Worm (Caenorhabditis elegans): ENCODE results near the gene DH11.2.

Gene DH11.2

DNA sequence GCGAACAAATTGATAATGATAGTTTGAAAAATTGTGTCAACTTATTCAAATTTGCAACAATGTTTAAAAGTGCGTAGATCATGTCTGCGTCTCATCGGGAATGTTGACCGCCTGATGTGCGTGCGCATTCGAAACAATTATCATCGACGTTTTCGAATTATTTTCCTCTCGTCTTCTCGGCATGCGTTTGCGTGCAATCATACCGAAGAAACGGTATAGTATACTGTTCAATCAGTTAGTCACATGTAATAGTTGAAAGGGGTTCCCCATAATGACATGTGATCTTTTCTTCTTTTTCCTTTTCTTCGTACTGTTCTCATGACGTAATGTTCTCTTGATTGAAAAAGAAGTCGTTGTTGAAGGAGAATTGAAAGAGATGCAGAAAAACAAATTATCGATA is 4.1 kb downstream of the DH11.2 start (continued):
- peak; percentile 95 for TF ChIP-seq dve-1 (tag; optimal IDR thresholded peaks at IDR 0.05; ENCODE audit: insufficient read depth)
- no peak for TF ChIP-seq dmd-9 (GFP tag; IDR thresholded peaks at IDR 0.05)
- TF ChIP-seq Y75B8A.6 (GFP tag; IDR thresholded peaks at IDR 0.05), result no peak
- no peak for TF ChIP-seq skn-1 (tag; optimal IDR thresholded peaks at IDR 0.05)
- peak; percentile 78 for TF ChIP-seq T20F7.1 (GFP tag; optimal IDR thresholded peaks at IDR 0.05)
- TF ChIP-seq T26A8.4 (GFP tag; IDR thresholded peaks at IDR 0.05), result 0 out of 2 replicates have a peak, but pooled peaks have one; percentile 34
- TF ChIP-seq saeg-2 (GFP tag; IDR thresholded peaks at IDR 0.05), result peak; percentile 68; the same call in 1 of the 2 replicates
- TF ChIP-seq mep-1 (tag; optimal IDR thresholded peaks at IDR 0.05), result peak; percentile 74
- TF ChIP-seq nhr-48 (tag; optimal IDR thresholded peaks at IDR 0.05), result peak; percentile 96
- TF ChIP-seq unc-39 (tag; optimal IDR thresholded peaks at IDR 0.05), result no peak
- peak; percentile 97 for TF ChIP-seq dmd-6 (GFP tag; IDR thresholded peaks at IDR 0.05)
- TF ChIP-seq mxl-3 (GFP tag; optimal IDR thresholded peaks at IDR 0.05), result peak; percentile 78
- TF ChIP-seq hif-1 (tag; optimal IDR thresholded peaks at IDR 0.05), result peak in 1 of 2 experiments; percentile 81
- TF ChIP-seq lsy-2 (tag; optimal IDR thresholded peaks at IDR 0.05), result peak; percentile 59 to 82
- peak; percentile 31 for TF ChIP-seq hmg-1.1 (GFP tag; IDR thresholded peaks at IDR 0.05)
- peak in 1 of 2 experiments; percentile 99 for TF ChIP-seq unc-62 (GFP tag; optimal IDR thresholded peaks at IDR 0.05 in 1 of 2)
- no peak for TF ChIP-seq unc-62 (tag; optimal IDR thresholded peaks at IDR 0.05)
- TF ChIP-seq fkh-10 (GFP tag; optimal IDR thresholded peaks at IDR 0.05), result no peak
- TF ChIP-seq ctbp-1 (GFP tag; IDR thresholded peaks at IDR 0.05), result no peak
- no peak for TF ChIP-seq ceh-62 (tag; optimal IDR thresholded peaks at IDR 0.05)
- TF ChIP-seq zip-11 (GFP tag; IDR thresholded peaks at IDR 0.05), result no peak
- TF ChIP-seq pha-4 (GFP tag; IDR thresholded peaks at IDR 0.05), result no peak
- TF ChIP-seq pha-4 (tag; optimal IDR thresholded peaks at IDR 0.05), result no peak
- TF ChIP-seq ztf-7 (tag; optimal IDR thresholded peaks at IDR 0.05), result peak; percentile 61
- 0 out of 2 replicates have a peak, but pooled peaks have one; percentile 54 for TF ChIP-seq php-3 (GFP tag; IDR thresholded peaks at IDR 0.05)
- peak; percentile 70 for TF ChIP-seq fos-1 (tag; optimal IDR thresholded peaks at IDR 0.05)

DNA sequence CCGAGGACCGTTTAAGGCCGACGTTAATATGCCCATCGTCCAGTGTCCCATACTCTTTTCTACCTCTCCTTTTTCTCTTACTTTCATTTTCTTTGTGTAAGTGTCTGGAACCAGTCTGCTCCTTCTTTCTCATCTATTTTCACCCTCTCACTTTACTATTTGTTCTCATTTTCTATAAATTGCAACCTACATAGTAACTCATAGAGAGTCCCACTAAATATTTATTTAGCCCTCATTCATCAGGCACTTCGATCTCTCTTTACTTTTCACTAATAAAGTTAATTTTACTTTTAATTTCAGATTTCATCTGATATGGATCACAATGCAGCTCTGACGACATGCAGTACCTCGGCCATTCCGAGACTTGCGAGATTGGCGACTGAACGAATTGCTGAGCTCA is 4.8 kb downstream of the DH11.2 start, which contains the start of gene zyg-11:
Gene zyg-11, plus strand, starts transcription at position 301 of the 400 bp plus-strand sequence.
- TF ChIP-seq php-3 (GFP tag; IDR thresholded peaks at IDR 0.05) (no peak), R02D3.7 (tag; optimal IDR thresholded peaks at IDR 0.05) (no peak), egl-43 (GFP tag; IDR thresholded peaks at IDR 0.05) (no peak), unc-62 (GFP tag; optimal IDR thresholded peaks at IDR 0.05 in 1 of 2) (no peak), unc-62 (tag; optimal IDR thresholded peaks at IDR 0.05) (no peak), dmd-8 (GFP tag; IDR thresholded peaks at IDR 0.05) (no peak), madf-9 (GFP tag; conservative IDR thresholded peaks at IDR 0.05) (no peak), zip-2 (tag; optimal IDR thresholded peaks at IDR 0.05) (no peak), ctbp-1 (GFP tag; IDR thresholded peaks at IDR 0.05) (no peak), madf-5 (GFP tag; IDR thresholded peaks at IDR 0.05) (no peak), egl-27 (tag; optimal IDR thresholded peaks at IDR 0.05) (no peak), set-16 (GFP tag; IDR thresholded peaks at IDR 0.05) (no peak), nhr-102 (tag; optimal IDR thresholded peaks at IDR 0.05) (no peak), Y5F2A.4 (GFP tag; optimal IDR thresholded peaks at IDR 0.05) (no peak), daf-8 (GFP tag; IDR thresholded peaks at IDR 0.05) (no peak)

ce11 chrII:8020580-8021044 is 8.0 kb downstream of the DH11.2 start:
- TF ChIP-seq daf-12 (tag; optimal IDR thresholded peaks at IDR 0.05) (no peak), lsy-2 (tag; optimal IDR thresholded peaks at IDR 0.05) (no peak), attf-4 (tag; optimal IDR thresholded peaks at IDR 0.05) (no peak), lin-15B (tag; optimal IDR thresholded peaks at IDR 0.05) (no peak), Y75B8A.6 (GFP tag; IDR thresholded peaks at IDR 0.05) (no peak), aly-2 (tag; optimal IDR thresholded peaks at IDR 0.05) (no peak), nhr-77 (tag; optimal IDR thresholded peaks at IDR 0.05) (no peak), unc-62 (GFP tag; optimal IDR thresholded peaks at IDR 0.05 in 1 of 2) (no peak), unc-62 (tag; optimal IDR thresholded peaks at IDR 0.05) (no peak), unc-130 (GFP tag; optimal IDR thresholded peaks at IDR 0.05) (no peak), ctbp-1 (GFP tag; IDR thresholded peaks at IDR 0.05) (no peak), mdt-29 (GFP tag; IDR thresholded peaks at IDR 0.05) (no peak), lir-3 (tag; optimal IDR thresholded peaks at IDR 0.05) (no peak), ztf-11 (tag; optimal IDR thresholded peaks at IDR 0.05) (no peak), F44E2.7 (GFP tag; IDR thresholded peaks at IDR 0.05) (no peak), zfp-3 (GFP tag; conservative IDR thresholded peaks at IDR 0.05) (peak; percentile 50; the same call in 1 of the 2 replicates), fkh-10 (GFP tag; optimal IDR thresholded peaks at IDR 0.05) (no peak), cey-2 (tag; optimal IDR thresholded peaks at IDR 0.05; ENCODE audit: borderline replicate concordance, insufficient read depth) (no peak), nhr-41 (GFP tag; IDR thresholded peaks at IDR 0.05) (0 out of 2 replicates have a peak, but pooled peaks have one; percentile 5)
